Worm (Caenorhabditis elegans) whole organism, early embryonic: ENCODE measurements around the gene exh-1.

Source experiments
- F13C5.2 ChIP-seq: sonication (generic microtip); optimal IDR thresholded peaks from 2 replicates; lab custom pipeline; 2017; ENCODE audit warnings: mild to moderate bottlenecking, missing genetic modification characterization, inconsistent platforms, missing compliant biosample characterization
- aly-1 ChIP-seq: sonication (generic microtip); optimal IDR thresholded peaks from 2 replicates; lab custom pipeline; 2016; ENCODE audit warnings: missing genetic modification characterization, missing compliant biosample characterization
- ama-1 ChIP-seq: fragments of 150-350 bp; optimal IDR thresholded peaks from 2 replicates; lab custom pipeline; 2014
- ceh-13 ChIP-seq: fragments of 200-800 bp; sonication (Bioruptor generic); optimal IDR thresholded peaks from 2 replicates; lab custom pipeline; 2018; ENCODE audit warnings: mild to moderate bottlenecking, missing genetic modification characterization, missing compliant biosample characterization
- ets-7 ChIP-seq: sonication (generic microtip); optimal IDR thresholded peaks from 2 replicates; lab custom pipeline; 2016; ENCODE audit warnings: missing genotype, missing genetic modification characterization, missing compliant biosample characterization
- flt-1 ChIP-seq: fragments of 200-800 bp; sonication (Bioruptor generic); IDR thresholded peaks from 2 replicates; pipeline ENCODE4 v1.3.6; 2022; ENCODE audit warnings: missing genetic modification characterization, missing compliant biosample characterization
- hmbx-1 ChIP-seq: sonication (generic microtip); optimal IDR thresholded peaks from 2 replicates; lab custom pipeline; 2016; ENCODE audit warnings: mild to moderate bottlenecking, missing genetic modification characterization, missing compliant biosample characterization
- hmg-4 ChIP-seq: fragments of 200-800 bp; sonication (Bioruptor generic); optimal IDR thresholded peaks from 2 replicates; lab custom pipeline; 2018; ENCODE audit warnings: mild to moderate bottlenecking, missing genetic modification characterization, missing compliant biosample characterization
- hnd-1 ChIP-seq: sonication (generic microtip); optimal IDR thresholded peaks from 2 replicates; lab custom pipeline; 2016; ENCODE audit warnings: missing genetic modification characterization, missing compliant biosample characterization
- tra-4 ChIP-seq: sonication (generic microtip); optimal IDR thresholded peaks from 2 replicates; lab custom pipeline; 2017; ENCODE audit warnings: missing genetic modification characterization, missing compliant biosample characterization

DNA sequence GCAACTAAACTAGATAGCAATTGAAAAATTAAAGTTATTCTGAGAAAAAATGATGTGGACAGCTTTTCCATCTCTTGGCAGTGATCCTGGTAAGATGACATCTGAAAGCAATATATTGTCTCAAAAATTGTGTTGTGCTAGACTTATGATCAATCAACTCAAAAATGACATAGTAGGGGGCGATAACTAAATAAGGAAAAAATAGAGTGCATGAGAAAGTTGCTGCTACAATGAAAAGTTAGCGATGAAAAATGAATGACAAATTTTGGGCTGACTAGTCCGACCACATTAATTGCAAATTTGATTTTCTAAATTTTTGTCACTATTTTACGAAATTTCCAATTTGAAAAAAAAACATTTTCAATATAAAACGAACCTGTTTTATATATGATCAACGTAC, 15.7 kb upstream of the exh-1 start, which contains the start of gene srab-9:
- TF ChIP-seq F13C5.2 (tag; lab: Kevin White, UChicago), result no peak
- TF ChIP-seq hmbx-1 (tag; lab: Kevin White, UChicago), result no peak
- no peak for TF ChIP-seq ama-1 (lab: Kevin White, UChicago)
- no peak for TF ChIP-seq tra-4 (tag; lab: Kevin White, UChicago)
- TF ChIP-seq flt-1, result no peak
- no peak for TF ChIP-seq ceh-13
- TF ChIP-seq hnd-1 (tag; lab: Kevin White, UChicago), result no peak
- TF ChIP-seq ets-7 (tag; lab: Kevin White, UChicago), result no peak
- no peak for TF ChIP-seq aly-1 (tag; lab: Kevin White, UChicago)
- TF ChIP-seq hmg-4 (GFP tag; lab: Kevin White, UChicago), result no peak
